Worm (Caenorhabditis elegans): ENCODE measurements around the gene msra-1.

DNA sequence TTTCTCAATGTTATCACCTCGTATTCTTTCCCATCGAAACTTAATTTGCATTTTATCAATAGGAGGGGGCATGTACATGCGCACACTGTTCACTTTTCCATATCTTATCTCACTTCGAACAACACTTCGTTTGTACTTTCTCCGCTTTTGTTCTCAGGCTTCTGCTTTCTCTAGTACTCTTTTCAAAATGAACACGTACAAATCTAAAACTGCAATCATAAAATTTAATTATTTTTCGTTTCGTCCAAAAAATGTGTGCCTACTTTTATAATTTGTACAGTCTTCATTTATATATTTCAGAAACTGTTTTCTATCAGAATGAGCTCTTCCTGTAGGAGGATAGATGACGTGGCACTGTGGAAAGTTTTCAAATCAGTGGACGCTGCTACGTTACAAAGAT, 34.9 kb upstream of the msra-1 start, which contains the start of gene C07D10.1:
- TF ChIP-seq zag-1 (tag; optimal IDR thresholded peaks at IDR 0.05) (no peak), sma-9 (GFP tag; optimal IDR thresholded peaks at IDR 0.05) (no peak), sma-9 (tag; optimal IDR thresholded peaks at IDR 0.05) (no peak), nhr-237 (tag; optimal IDR thresholded peaks at IDR 0.05) (no peak), mdl-1 (tag; optimal IDR thresholded peaks at IDR 0.05) (no peak), blmp-1 (tag; optimal IDR thresholded peaks at IDR 0.05; ENCODE audit: insufficient read depth) (no peak), nhr-11 (tag; optimal IDR thresholded peaks at IDR 0.05) (no peak)

Measured in whole organism, L2 larva.